Worm (Caenorhabditis elegans) whole organism, L4/young adult: Measurements from ENCODE around the gene hcp-2.

ENCODE experiments used
- W03F9.2 ChIP-seq: fragments of 150-350 bp; optimal IDR thresholded peaks from 2 replicates; lab custom pipeline; 2014; ENCODE audit warnings: missing biosample characterization, missing genetic modification characterization
- dao-5 ChIP-seq: sonication (generic microtip); optimal IDR thresholded peaks from 2 replicates; lab custom pipeline; 2016; ENCODE audit warnings: missing genotype, missing genetic modification characterization, moderate library complexity, missing compliant biosample characterization
- him-1 ChIP-seq: sonication (generic microtip); optimal IDR thresholded peaks from 2 replicates; lab custom pipeline; 2016; ENCODE audit warnings: missing genotype, missing genetic modification reagents, missing genetic modification characterization, missing compliant biosample characterization

DNA sequence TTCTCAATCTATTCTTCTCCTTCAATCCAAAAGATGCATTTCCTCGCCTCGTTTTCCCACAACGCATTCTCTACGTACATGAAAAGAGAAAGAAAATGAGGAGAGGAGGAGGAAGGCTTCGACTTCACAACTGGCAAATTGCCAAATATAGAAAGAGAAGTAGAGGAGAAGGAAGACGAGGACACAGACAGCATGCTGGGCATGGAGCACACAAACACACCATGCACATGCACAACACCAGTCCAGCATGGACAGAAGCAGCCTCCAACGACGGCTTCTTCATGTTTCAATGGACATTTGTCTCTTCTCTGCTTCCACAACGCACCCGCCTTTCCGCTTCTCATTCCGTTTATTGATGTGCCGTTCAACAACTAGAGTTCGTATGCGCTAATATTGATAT lies 19.0 kb downstream of the hcp-2 start:
- TF ChIP-seq him-1 = peak; percentile 58
- TF ChIP-seq W03F9.2 = no peak
- no peak for TF ChIP-seq dao-5 (tag; lab: Kevin White, UChicago)
